Worm (Caenorhabditis elegans) whole organism, L4/young adult: ENCODE measurements around the gene frpr-10.
A peak's percentile ranks its signal among the peaks of the same experiment; 100 is the strongest.
"Not testable (repeated sequence)": the region's sequence is repeated elsewhere in the genome, so short reads cannot be mapped to it uniquely, and the experiment has no call there.

ENCODE experiments used
- dao-5 ChIP-seq: sonication (generic microtip); optimal IDR thresholded peaks from 2 replicates; lab custom pipeline; 2016; ENCODE audit warnings: missing genotype, missing genetic modification characterization, moderate library complexity, missing compliant biosample characterization
- him-1 ChIP-seq: sonication (generic microtip); optimal IDR thresholded peaks from 2 replicates; lab custom pipeline; 2016; ENCODE audit warnings: missing genotype, missing genetic modification reagents, missing genetic modification characterization, missing compliant biosample characterization

- peak; percentile 53 for TF ChIP-seq him-1 (tag; lab: Kevin White, UChicago)
- TF ChIP-seq dao-5 (tag; lab: Kevin White, UChicago): not testable (repeated sequence)
These were observed 58.2 kb downstream of the frpr-10 start, which contains the start of gene C26B2.7 for ce11 chrIV:8015726-8016312.
